Fruit fly (Drosophila melanogaster) whole organism, embryonic: ENCODE results near the gene Ptth.

Experiments
- CG11085 ChIP-seq: fragments of 200-800 bp; sonication (Bioruptor generic); IDR thresholded peaks from 2 replicates; pipeline ENCODE4 v1.3.6; 2022; ENCODE audit warnings: missing biosample characterization, missing genetic modification characterization
- CG12104 ChIP-seq: fragments of 200-800 bp; sonication (Bioruptor generic); optimal IDR thresholded peaks from 3 replicates; lab custom pipeline; 2016; ENCODE audit warnings: missing biosample characterization, missing genetic modification characterization
- CG12299 ChIP-seq: fragments of 200-800 bp; sonication (Bioruptor generic); optimal IDR thresholded peaks from 2 replicates; lab custom pipeline; 2018; ENCODE audit warnings: missing biosample characterization, mild to moderate bottlenecking, missing genetic modification characterization
- CG17568 ChIP-seq: fragments of 200-800 bp; sonication (Bioruptor generic); optimal IDR thresholded peaks from 2 replicates; lab custom pipeline; 2018; ENCODE audit warnings: missing biosample characterization, mild to moderate bottlenecking, missing genetic modification characterization, moderate library complexity
- CG17802 ChIP-seq: fragments of 200-800 bp; sonication (Bioruptor generic); optimal IDR thresholded peaks from 2 replicates; lab custom pipeline; 2018; ENCODE audit warnings: missing biosample characterization, mild to moderate bottlenecking, missing genetic modification characterization, moderate library complexity
- CG17829 ChIP-seq: fragments of 200-800 bp; optimal IDR thresholded peaks from 2 replicates; lab custom pipeline; 2019; ENCODE audit warnings: missing biosample characterization, mild to moderate bottlenecking, missing genetic modification characterization, moderate library complexity
- CG2129 ChIP-seq: fragments of 200-800 bp; sonication (Bioruptor generic); IDR thresholded peaks from 2 replicates; pipeline ENCODE4 v1.3.6; 2022; ENCODE audit warnings: missing biosample characterization, missing genetic modification characterization; ENCODE audit not compliant: partially characterized antibody
- CG2678 ChIP-seq: fragments of 200-800 bp; sonication (Bioruptor generic); optimal IDR thresholded peaks from 3 replicates; lab custom pipeline; 2019; ENCODE audit warnings: missing biosample characterization, mild to moderate bottlenecking, missing genetic modification characterization, moderate library complexity
- CG34422 ChIP-seq: fragments of 200-800 bp; sonication (Bioruptor generic); IDR thresholded peaks from 3 replicates; pipeline ENCODE4 v1.3.6; 2022; ENCODE audit warnings: missing biosample characterization, missing genetic modification characterization
- CG5953 ChIP-seq: fragments of 200-800 bp; sonication (Bioruptor generic); IDR thresholded peaks from 2 replicates; pipeline ENCODE4 v1.3.6; 2022; ENCODE audit warnings: missing biosample characterization, missing genetic modification characterization
- CG6654 ChIP-seq: fragments of 200-800 bp; sonication (Bioruptor generic); optimal IDR thresholded peaks from 2 replicates; lab custom pipeline; 2017; ENCODE audit warnings: missing biosample characterization, mild to moderate bottlenecking, missing genetic modification characterization
- CG7786 ChIP-seq: fragments of 200-800 bp; sonication (Bioruptor generic); optimal IDR thresholded peaks from 2 replicates; lab custom pipeline; 2016; ENCODE audit warnings: missing biosample characterization, missing genetic modification characterization
- CG7963 ChIP-seq: fragments of 200-800 bp; sonication (Bioruptor generic); IDR thresholded peaks from 3 replicates; pipeline ENCODE4 v1.3.6; 2022; ENCODE audit warnings: missing biosample characterization, missing genetic modification characterization; ENCODE audit not compliant: partially characterized antibody
- CG8089 ChIP-seq: fragments of 200-800 bp; sonication (Bioruptor generic); optimal IDR thresholded peaks from 3 replicates; lab custom pipeline; 2016; ENCODE audit warnings: missing biosample characterization, missing genetic modification characterization
- CG9797 ChIP-seq: fragments of 200-800 bp; sonication (Bioruptor generic); optimal IDR thresholded peaks from 3 replicates; lab custom pipeline; 2018; ENCODE audit warnings: missing biosample characterization, mild to moderate bottlenecking, missing genetic modification characterization
- CTCF ChIP-seq: fragments of 200-800 bp; sonication (Bioruptor generic); optimal IDR thresholded peaks from 2 replicates; lab custom pipeline; 2017; ENCODE audit warnings: missing biosample characterization, mild to moderate bottlenecking, missing genetic modification characterization, moderate library complexity
- Camta ChIP-seq: fragments of 200-800 bp; sonication (Bioruptor generic); optimal IDR thresholded peaks from 2 replicates; lab custom pipeline; 2016; ENCODE audit warnings: missing biosample characterization, missing genetic modification characterization
- Dll ChIP-seq: fragments of 200-800 bp; sonication (Bioruptor generic); IDR thresholded peaks from 4 replicates; pipeline ENCODE4 v1.3.6; 2022; ENCODE audit warnings: missing biosample characterization, missing genetic modification characterization; ENCODE audit not compliant: partially characterized antibody
- Dref ChIP-seq: fragments of 200-800 bp; sonication (Bioruptor generic); IDR thresholded peaks from 2 replicates; pipeline ENCODE4 v1.3.6; 2022; ENCODE audit warnings: missing biosample characterization, missing genetic modification characterization
- E2f2 ChIP-seq: fragments of 200-800 bp; sonication (Bioruptor generic); IDR thresholded peaks from 2 replicates; pipeline ENCODE4 v1.3.6; 2022; ENCODE audit warnings: missing biosample characterization, missing genetic modification characterization
- Fer1 ChIP-seq: fragments of 200-800 bp; sonication (Bioruptor generic); optimal IDR thresholded peaks from 2 replicates; lab custom pipeline; 2017; ENCODE audit warnings: missing biosample characterization, mild to moderate bottlenecking, missing genetic modification characterization
- HHEX ChIP-seq: fragments of 200-800 bp; sonication (Bioruptor generic); optimal IDR thresholded peaks from 3 replicates; lab custom pipeline; 2017; ENCODE audit warnings: missing biosample characterization, mild to moderate bottlenecking, missing genetic modification characterization, missing genetic modification reagents
- Hr39 ChIP-seq: fragments of >200 bp; optimal IDR thresholded peaks from 2 replicates; lab custom pipeline; 2017
- MBD-R2 ChIP-seq: fragments of 200-800 bp; sonication (Bioruptor generic); IDR thresholded peaks from 2 replicates; pipeline ENCODE4 v1.3.6; 2022; ENCODE audit warnings: missing biosample characterization, missing genetic modification characterization
- Med ChIP-seq: fragments of 200-800 bp; sonication (Bioruptor generic); peaks from one replicate; lab custom pipeline; 2016; ENCODE audit warnings: missing biosample characterization, missing genetic modification characterization, mild to moderate bottlenecking, inconsistent platforms, moderate library complexity
- Opbp ChIP-seq: fragments of 200-800 bp; sonication (Bioruptor generic); IDR thresholded peaks from 3 replicates; pipeline ENCODE4 v1.3.6; 2022; ENCODE audit warnings: missing biosample characterization, missing genetic modification characterization; ENCODE audit not compliant: partially characterized antibody
- Sin3A ChIP-seq: fragments of >200 bp; optimal IDR thresholded peaks from 2 replicates; lab custom pipeline; 2018
- Sry-β ChIP-seq: fragments of 200-800 bp; sonication (Bioruptor generic); optimal IDR thresholded peaks from 2 replicates; lab custom pipeline; 2018; ENCODE audit warnings: missing biosample characterization, mild to moderate bottlenecking, missing genetic modification characterization, moderate library complexity
- Xbp1 ChIP-seq: fragments of 200-800 bp; sonication (Bioruptor generic); optimal IDR thresholded peaks from 3 replicates; lab custom pipeline; 2016; ENCODE audit warnings: missing biosample characterization, mild to moderate bottlenecking, missing genetic modification characterization
- YL-1 ChIP-seq: fragments of 200-800 bp; sonication (Bioruptor generic); optimal IDR thresholded peaks from 3 replicates; lab custom pipeline; 2017; ENCODE audit warnings: missing biosample characterization, mild to moderate bottlenecking, missing genetic modification characterization
- ac ChIP-seq: fragments of 200-800 bp; sonication (Bioruptor generic); optimal IDR thresholded peaks from 3 replicates; lab custom pipeline; 2017; ENCODE audit warnings: missing biosample characterization, mild to moderate bottlenecking, missing genetic modification characterization
- ato ChIP-seq: fragments of 200-800 bp; sonication (Bioruptor generic); IDR thresholded peaks from 2 replicates; pipeline ENCODE4 v1.3.6; 2022; ENCODE audit warnings: missing biosample characterization, missing genetic modification characterization; ENCODE audit not compliant: partially characterized antibody
- crol ChIP-seq: fragments of 200-800 bp; sonication (Bioruptor generic); IDR thresholded peaks from 2 replicates; pipeline ENCODE4 v1.3.6; 2022; ENCODE audit warnings: missing biosample characterization, missing genetic modification characterization
- dm ChIP-seq: fragments of 200-800 bp; sonication (Bioruptor generic); optimal IDR thresholded peaks from 3 replicates; lab custom pipeline; 2016; ENCODE audit warnings: missing biosample characterization, missing genetic modification characterization
- esg ChIP-seq: fragments of 200-800 bp; sonication (Bioruptor generic); conservative IDR thresholded peaks from 2 replicates; pipeline ENCODE4 v1.3.6; 2022; ENCODE audit warnings: missing biosample characterization, missing genetic modification characterization
- eve ChIP-seq, 2 experiments: fragments of >200 bp; optimal IDR thresholded peaks; 2 replicates each; lab custom pipeline; 2017; ENCODE audit warnings: missing biosample characterization in 2 of 2, missing genetic modification characterization in 2 of 2
- gfzf ChIP-seq: fragments of 200-800 bp; sonication (Bioruptor generic); optimal IDR thresholded peaks from 2 replicates; lab custom pipeline; 2016; ENCODE audit warnings: missing biosample characterization, mild to moderate bottlenecking, missing genetic modification characterization, moderate library complexity
- grn ChIP-seq: fragments of 200-800 bp; sonication (Bioruptor generic); optimal IDR thresholded peaks from 3 replicates; lab custom pipeline; 2017; ENCODE audit warnings: missing biosample characterization, missing genetic modification characterization
- hb ChIP-seq: fragments of 200-800 bp; sonication (Bioruptor generic); IDR thresholded peaks from 3 replicates; pipeline ENCODE4 v1.3.6; 2022; ENCODE audit warnings: missing biosample characterization, missing genetic modification characterization; ENCODE audit not compliant: partially characterized antibody
- kah ChIP-seq: fragments of 200-800 bp; sonication (Bioruptor generic); optimal IDR thresholded peaks from 2 replicates; lab custom pipeline; 2018; ENCODE audit warnings: missing biosample characterization, mild to moderate bottlenecking, missing genetic modification characterization
- lov ChIP-seq, 2 experiments: fragments of 200-800 bp in 1 of 2; fragments of >200 bp in 1 of 2; sonication (Bioruptor generic) in 1 of 2; IDR thresholded peaks in 1 of 2; optimal IDR thresholded peaks in 1 of 2; 2 replicates in 1 of 2; 3 replicates in 1 of 2; pipeline versions ENCODE4 v1.3.6 to Lab custom; 2017 to 2022; ENCODE audit warnings: missing biosample characterization in 1 of 2, missing genetic modification characterization in 1 of 2
- mld ChIP-seq: fragments of 200-800 bp; sonication (Bioruptor generic); IDR thresholded peaks from 3 replicates; pipeline ENCODE4 v1.3.6; 2022; ENCODE audit warnings: missing biosample characterization, missing genetic modification characterization; ENCODE audit not compliant: partially characterized antibody
- nom ChIP-seq: fragments of 200-800 bp; sonication (Bioruptor generic); optimal IDR thresholded peaks from 2 replicates; lab custom pipeline; 2017; ENCODE audit warnings: missing biosample characterization, missing genetic modification characterization, mild to moderate bottlenecking, moderate library complexity, missing genetic modification reagents
- pb ChIP-seq: fragments of 200-800 bp; sonication (Bioruptor generic); optimal IDR thresholded peaks from 3 replicates; lab custom pipeline; 2016; ENCODE audit warnings: missing biosample characterization, missing genetic modification characterization
- pzg ChIP-seq: fragments of 200-800 bp; sonication (Bioruptor generic); optimal IDR thresholded peaks from 3 replicates; lab custom pipeline; 2018; ENCODE audit warnings: missing biosample characterization, mild to moderate bottlenecking, missing genetic modification characterization, moderate library complexity
- sna ChIP-seq: fragments of 200-800 bp; sonication (Bioruptor generic); IDR thresholded peaks from 2 replicates; pipeline ENCODE4 v1.3.6; 2022; ENCODE audit warnings: missing biosample characterization, missing genetic modification characterization; ENCODE audit not compliant: partially characterized antibody
- stwl ChIP-seq: fragments of 200-800 bp; sonication (Bioruptor generic); optimal IDR thresholded peaks from 3 replicates; lab custom pipeline; 2018; ENCODE audit warnings: missing biosample characterization, mild to moderate bottlenecking, missing genetic modification characterization, moderate library complexity
- sug ChIP-seq: fragments of 200-800 bp; optimal IDR thresholded peaks from 2 replicates; lab custom pipeline; 2019; ENCODE audit warnings: missing biosample characterization, mild to moderate bottlenecking, missing genetic modification characterization, moderate library complexity
- zen2 ChIP-seq: fragments of 200-800 bp; sonication (Bioruptor generic); IDR thresholded peaks from 3 replicates; pipeline ENCODE4 v1.3.6; 2022; ENCODE audit warnings: missing biosample characterization, missing genetic modification characterization; ENCODE audit not compliant: partially characterized antibody

Ptth gene

DNA sequence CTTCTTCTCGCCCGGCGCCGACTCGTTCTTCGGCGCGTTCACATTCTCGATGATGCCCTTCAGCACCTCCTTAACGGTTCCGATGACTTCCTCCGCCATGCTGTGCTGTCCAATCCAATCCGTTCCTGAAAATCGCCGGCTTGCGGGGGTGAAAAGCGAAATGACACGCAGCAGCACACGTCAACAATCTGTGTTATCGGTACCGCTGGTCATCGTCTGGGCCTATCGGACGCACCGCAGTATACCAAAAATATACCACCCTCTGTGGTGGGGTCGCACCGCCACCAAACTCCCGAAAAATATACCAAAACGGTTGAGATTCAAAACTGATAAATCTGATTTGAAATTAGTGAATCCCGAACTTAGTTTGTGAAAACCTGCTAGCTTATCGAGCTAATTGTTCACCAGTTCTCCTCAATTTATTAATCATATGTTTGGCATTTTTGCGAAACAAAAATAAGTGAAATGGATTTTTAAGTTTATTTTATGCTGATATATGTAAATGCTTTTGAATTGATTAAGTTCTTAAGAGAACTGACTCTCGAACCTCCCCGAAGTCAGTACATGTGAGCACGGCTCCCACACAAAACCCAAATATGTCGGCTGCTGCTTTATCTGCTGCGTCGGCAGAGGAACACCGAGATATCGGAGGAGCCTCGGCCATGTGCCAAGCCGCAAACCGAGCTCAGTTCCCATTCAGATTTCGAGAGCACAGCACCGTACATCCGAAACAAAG lies 32.1 kb downstream of the Ptth start, which contains the start of the genes Spp and nAChRbeta3 (continued):
- no peak for TF ChIP-seq kah (GFP tag; lab: Kevin White, UChicago)
- peak; percentile 69 for TF ChIP-seq crol
- no peak for TF ChIP-seq esg (GFP tag; lab: Robert Waterston, UW)
- peak; percentile 72 for TF ChIP-seq Dll (GFP tag; lab: Robert Waterston, UW)
- TF ChIP-seq MBD-R2 (GFP tag; lab: Robert Waterston, UW) = peak; percentile 62
- TF ChIP-seq hb (GFP tag; lab: Robert Waterston, UW) = 0 out of 3 replicates have a peak, but pooled peaks have one; percentile 13
- TF ChIP-seq nom (GFP tag; lab: Kevin White, UChicago) = no peak
- peak; percentile 79 for TF ChIP-seq gfzf (GFP tag; lab: Kevin White, UChicago)
- peak; percentile 2 for TF ChIP-seq CG17829 (tag; lab: Kevin White, UChicago)
- no peak for TF ChIP-seq lov (optimal IDR thresholded peaks at IDR 0.05; lab: Kevin White, UChicago)
- no peak for TF ChIP-seq lov (GFP tag; IDR thresholded peaks at IDR 0.05; lab: Robert Waterston, UW)
- peak; percentile 81 for TF ChIP-seq Xbp1 (GFP tag; lab: Kevin White, UChicago)
- TF ChIP-seq grn (GFP tag; lab: Kevin White, UChicago) = no peak
- TF ChIP-seq CG7786 (GFP tag; lab: Kevin White, UChicago) = no peak
- no peak for TF ChIP-seq CG12104
- TF ChIP-seq E2f2 = peak; percentile 74
- no peak for TF ChIP-seq eve (GFP tag; optimal IDR thresholded peaks at IDR 0.05; lab: Kevin White, UChicago)
- TF ChIP-seq HHEX (GFP tag; lab: Kevin White, UChicago) = no peak
- peak; percentile 29 for TF ChIP-seq stwl (tag; lab: Kevin White, UChicago)
- TF ChIP-seq Med (GFP tag; lab: Kevin White, UChicago) = peak; percentile 76
- TF ChIP-seq CTCF (GFP tag; lab: Kevin White, UChicago) = peak; percentile 22
- TF ChIP-seq CG8089 (GFP tag; lab: Kevin White, UChicago) = no peak
- 0 out of 3 replicates have a peak, but pooled peaks have one; percentile 25 for TF ChIP-seq CG7963 (GFP tag; lab: Robert Waterston, UW)
- peak; percentile 73; the same call in 1 of the 3 replicates for TF ChIP-seq CG34422 (GFP tag; lab: Robert Waterston, UW)
- TF ChIP-seq CG12299 = no peak
- TF ChIP-seq YL-1 (GFP tag; lab: Kevin White, UChicago) = peak; percentile 62
- TF ChIP-seq zen2 = peak; percentile 40; the same call in 2 of the 3 replicates
- no peak for TF ChIP-seq CG17802 (tag; lab: Kevin White, UChicago)
- TF ChIP-seq Hr39 = no peak
- peak; percentile 62; the same call in 1 of the 3 replicates for TF ChIP-seq Opbp (GFP tag; lab: Robert Waterston, UW)
- TF ChIP-seq sna (GFP tag; lab: Robert Waterston, UW) = peak; percentile 58
- TF ChIP-seq sug (tag; lab: Kevin White, UChicago) = peak; percentile 56
- TF ChIP-seq CG9797 = peak; percentile 79
- TF ChIP-seq Camta (GFP tag; lab: Kevin White, UChicago) = no peak
- TF ChIP-seq CG6654 (GFP tag; lab: Kevin White, UChicago) = no peak
- peak; percentile 32 for TF ChIP-seq dm
- TF ChIP-seq pzg = peak; percentile 75
- no peak for TF ChIP-seq Sry-β (GFP tag; lab: Kevin White, UChicago)
- TF ChIP-seq ac (GFP tag; lab: Kevin White, UChicago) = no peak
- TF ChIP-seq Fer1 (GFP tag; lab: Kevin White, UChicago) = no peak
- TF ChIP-seq Dref (GFP tag; lab: Robert Waterston, UW) = peak; percentile 77
- no peak for TF ChIP-seq CG17568
- TF ChIP-seq CG2129 = 0 out of 2 replicates have a peak, but pooled peaks have one; percentile 14
- no peak for TF ChIP-seq pb
- TF ChIP-seq CG2678 = no peak
- TF ChIP-seq ato = peak; percentile 49; the same call in 1 of the 2 replicates
- TF ChIP-seq CG5953 (GFP tag; lab: Robert Waterston, UW) = no peak
- no peak for TF ChIP-seq CG11085 (GFP tag; lab: Robert Waterston, UW)
- TF ChIP-seq Sin3A (lab: Kevin White, UChicago) = peak; percentile 10
- no peak for TF ChIP-seq mld (GFP tag; lab: Robert Waterston, UW)
